Worm (Caenorhabditis elegans) whole organism, L1 larva: ENCODE measurements around the gene isp-1.

Experiments
- ama-1 ChIP-seq: fragments of 150-350 bp; optimal IDR thresholded peaks from 2 replicates; lab custom pipeline; 2014
- jun-1 ChIP-seq: fragments of 150-350 bp; optimal IDR thresholded peaks from 2 replicates; lab custom pipeline; 2014; ENCODE audit warnings: missing biosample characterization, missing genetic modification reagents, missing genetic modification characterization
- nhr-11 ChIP-seq: fragments of 150-350 bp; optimal IDR thresholded peaks from 2 replicates; lab custom pipeline; 2014; ENCODE audit warnings: missing biosample characterization, missing genetic modification characterization
- rnt-1 ChIP-seq: sonication (generic microtip); optimal IDR thresholded peaks from 2 replicates; lab custom pipeline; 2016; ENCODE audit warnings: mild to moderate bottlenecking, missing genetic modification characterization, moderate library complexity, missing compliant biosample characterization
- sup-37 ChIP-seq: fragments of 200-800 bp; sonication (Bioruptor generic); optimal IDR thresholded peaks from 2 replicates; lab custom pipeline; 2018; ENCODE audit warnings: mild to moderate bottlenecking, missing genetic modification characterization, missing compliant biosample characterization
- xbp-1 ChIP-seq: sonication (generic microtip); optimal IDR thresholded peaks from 2 replicates; lab custom pipeline; 2016; ENCODE audit warnings: missing genetic modification characterization, missing compliant biosample characterization

DNA sequence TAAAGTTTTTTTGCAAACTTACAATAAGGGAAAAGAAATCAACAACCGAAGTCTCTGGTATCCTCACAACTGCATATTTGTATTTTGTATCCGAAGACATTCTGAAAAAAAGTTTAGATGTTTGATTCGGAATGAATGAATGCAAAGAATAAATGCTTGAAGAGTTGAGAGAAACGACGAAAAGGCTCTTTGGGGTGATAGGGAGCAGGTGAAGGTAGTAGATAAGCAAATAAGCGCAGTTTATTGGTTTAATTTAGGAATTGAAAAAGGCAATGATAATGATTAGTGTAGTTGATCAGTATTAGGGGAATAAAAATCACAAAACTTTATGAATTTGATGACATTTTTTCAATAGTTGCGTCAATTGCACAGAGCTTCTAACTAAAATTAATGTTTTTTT, 49.3 kb downstream of the isp-1 start, which contains the start of gene nsy-7:
- TF ChIP-seq ama-1 (no peak), sup-37 (GFP tag; lab: Kevin White, UChicago) (no peak), rnt-1 (tag; lab: Kevin White, UChicago) (no peak), xbp-1 (no peak), jun-1 (tag; lab: Kevin White, UChicago) (no peak), nhr-11 (tag; lab: Kevin White, UChicago) (no peak)
